Fruit fly (Drosophila melanogaster) whole organism, embryonic: ENCODE measurements around the gene CG10866.

Experiments used
- B-H2 ChIP-seq: fragments of 200-800 bp; sonication (Bioruptor generic); optimal IDR thresholded peaks from 2 replicates; lab custom pipeline; 2018; ENCODE audit warnings: missing biosample characterization, mild to moderate bottlenecking, missing genetic modification characterization
- CG15269 ChIP-seq: fragments of 200-800 bp; sonication (Bioruptor generic); optimal IDR thresholded peaks from 2 replicates; lab custom pipeline; 2018; ENCODE audit warnings: missing biosample characterization, mild to moderate bottlenecking, missing genetic modification characterization, moderate library complexity
- CG15479 ChIP-seq: fragments of 200-800 bp; sonication (Bioruptor generic); optimal IDR thresholded peaks from 3 replicates; lab custom pipeline; 2019; ENCODE audit warnings: missing biosample characterization, mild to moderate bottlenecking, missing genetic modification characterization, moderate library complexity
- CG1647 ChIP-seq: fragments of 200-800 bp; sonication (Bioruptor generic); optimal IDR thresholded peaks from 3 replicates; lab custom pipeline; 2016; ENCODE audit warnings: missing biosample characterization, missing genetic modification characterization
- CG16813 ChIP-seq: fragments of 200-800 bp; sonication (Bioruptor generic); IDR thresholded peaks from 3 replicates; pipeline ENCODE4 v1.3.6; 2022; ENCODE audit warnings: missing biosample characterization, missing genetic modification characterization; ENCODE audit not compliant: partially characterized antibody
- CG16815 ChIP-seq: fragments of 200-800 bp; sonication (Bioruptor generic); optimal IDR thresholded peaks from 3 replicates; lab custom pipeline; 2017; ENCODE audit warnings: missing biosample characterization, mild to moderate bottlenecking, missing genetic modification characterization
- CG17328 ChIP-seq: fragments of 200-800 bp; sonication (Bioruptor generic); IDR thresholded peaks from 2 replicates; pipeline ENCODE4 v1.3.6; 2022; ENCODE audit warnings: missing biosample characterization, missing genetic modification characterization
- CG17361 ChIP-seq: fragments of 200-800 bp; sonication (Bioruptor generic); IDR thresholded peaks from 3 replicates; pipeline ENCODE4 v1.3.6; 2022; ENCODE audit warnings: missing biosample characterization, missing genetic modification characterization
- CG18262 ChIP-seq: fragments of 200-800 bp; optimal IDR thresholded peaks from 3 replicates; lab custom pipeline; 2019; ENCODE audit warnings: missing biosample characterization, mild to moderate bottlenecking, missing genetic modification characterization, moderate library complexity
- CG30020 ChIP-seq: fragments of 200-800 bp; optimal IDR thresholded peaks from 2 replicates; lab custom pipeline; 2019; ENCODE audit warnings: missing biosample characterization, mild to moderate bottlenecking, missing genetic modification characterization, moderate library complexity
- CG32772 ChIP-seq: fragments of 200-800 bp; sonication (Bioruptor generic); IDR thresholded peaks from 2 replicates; pipeline ENCODE4 v1.3.6; 2022; ENCODE audit warnings: missing biosample characterization, missing genetic modification characterization
- CG4424 ChIP-seq: fragments of 200-800 bp; sonication (Bioruptor generic); optimal IDR thresholded peaks from 3 replicates; lab custom pipeline; 2016; ENCODE audit warnings: missing biosample characterization, missing genetic modification characterization
- CG4820 ChIP-seq: fragments of 200-800 bp; sonication (Bioruptor generic); optimal IDR thresholded peaks from 3 replicates; lab custom pipeline; 2016; ENCODE audit warnings: missing biosample characterization, missing genetic modification characterization
- CG6683 ChIP-seq: fragments of 200-800 bp; sonication (Bioruptor generic); optimal IDR thresholded peaks from 2 replicates; lab custom pipeline; 2017; ENCODE audit warnings: missing biosample characterization, mild to moderate bottlenecking, missing genetic modification characterization, missing genetic modification reagents
- CG7357 ChIP-seq: fragments of 200-800 bp; sonication (Bioruptor generic); IDR thresholded peaks from 3 replicates; pipeline ENCODE4 v1.3.6; 2022; ENCODE audit warnings: missing biosample characterization, missing genetic modification characterization
- CG8388 ChIP-seq: fragments of 200-800 bp; sonication (Bioruptor generic); optimal IDR thresholded peaks from 2 replicates; lab custom pipeline; 2019; ENCODE audit warnings: missing biosample characterization, mild to moderate bottlenecking, missing genetic modification characterization, moderate library complexity
- CG9932 ChIP-seq: fragments of 200-800 bp; sonication (Bioruptor generic); IDR thresholded peaks from 2 replicates; pipeline ENCODE4 v1.3.6; 2022; ENCODE audit warnings: missing biosample characterization, missing genetic modification characterization
- Dll ChIP-seq: fragments of 200-800 bp; sonication (Bioruptor generic); IDR thresholded peaks from 4 replicates; pipeline ENCODE4 v1.3.6; 2022; ENCODE audit warnings: missing biosample characterization, missing genetic modification characterization; ENCODE audit not compliant: partially characterized antibody
- Hr39 ChIP-seq: fragments of >200 bp; optimal IDR thresholded peaks from 2 replicates; lab custom pipeline; 2017
- Hr51 ChIP-seq, 2 experiments: fragments of 200-800 bp; sonication (Bioruptor generic); optimal IDR thresholded peaks; 2 replicates in 1 of 2; 3 replicates in 1 of 2; lab custom pipeline; 2016 to 2018; ENCODE audit warnings: missing biosample characterization in 2 of 2, missing genetic modification characterization in 2 of 2, mild to moderate bottlenecking in 1 of 2, moderate library complexity in 1 of 2
- MBD-R2 ChIP-seq: fragments of 200-800 bp; sonication (Bioruptor generic); IDR thresholded peaks from 2 replicates; pipeline ENCODE4 v1.3.6; 2022; ENCODE audit warnings: missing biosample characterization, missing genetic modification characterization
- Myb ChIP-seq: fragments of 200-800 bp; sonication (Bioruptor generic); optimal IDR thresholded peaks from 2 replicates; lab custom pipeline; 2016; ENCODE audit warnings: missing biosample characterization, missing genetic modification characterization
- Sox102F ChIP-seq: fragments of 200-800 bp; sonication (Bioruptor generic); optimal IDR thresholded peaks from 2 replicates; lab custom pipeline; 2018; ENCODE audit warnings: missing biosample characterization, mild to moderate bottlenecking, missing genetic modification characterization, moderate library complexity
- Stat92E ChIP-seq, 3 experiments: fragments of >200 bp in 2 of 3; fragments of 200-800 bp in 1 of 3; sonication (Bioruptor generic) in 1 of 3; optimal IDR thresholded peaks; 2 replicates each; lab custom pipeline; 2017 to 2019; ENCODE audit warnings: missing biosample characterization in 3 of 3, missing genetic modification characterization in 3 of 3, mild to moderate bottlenecking in 1 of 3, moderate library complexity in 1 of 3
- YL-1 ChIP-seq: fragments of 200-800 bp; sonication (Bioruptor generic); optimal IDR thresholded peaks from 3 replicates; lab custom pipeline; 2017; ENCODE audit warnings: missing biosample characterization, mild to moderate bottlenecking, missing genetic modification characterization
- ac ChIP-seq: fragments of 200-800 bp; sonication (Bioruptor generic); optimal IDR thresholded peaks from 3 replicates; lab custom pipeline; 2017; ENCODE audit warnings: missing biosample characterization, mild to moderate bottlenecking, missing genetic modification characterization
- bigmax ChIP-seq: fragments of 200-800 bp; sonication (Bioruptor generic); optimal IDR thresholded peaks from 2 replicates; lab custom pipeline; 2018; ENCODE audit warnings: missing biosample characterization, mild to moderate bottlenecking, missing genetic modification characterization
- br ChIP-seq: fragments of >200 bp; optimal IDR thresholded peaks from 2 replicates; lab custom pipeline; 2017
- caup ChIP-seq: fragments of 200-800 bp; sonication (Bioruptor generic); optimal IDR thresholded peaks from 3 replicates; lab custom pipeline; 2017; ENCODE audit warnings: missing biosample characterization, mild to moderate bottlenecking, missing genetic modification characterization, moderate library complexity; ENCODE audit not compliant: severe bottlenecking
- chm ChIP-seq: fragments of 200-800 bp; sonication (Bioruptor generic); IDR thresholded peaks from 2 replicates; pipeline ENCODE4 v1.3.6; 2022; ENCODE audit warnings: missing biosample characterization, missing genetic modification characterization
- crc ChIP-seq: fragments of 200-800 bp; sonication (Bioruptor generic); optimal IDR thresholded peaks from 2 replicates; lab custom pipeline; 2016; ENCODE audit warnings: missing biosample characterization, missing genetic modification characterization
- dm ChIP-seq: fragments of 200-800 bp; sonication (Bioruptor generic); optimal IDR thresholded peaks from 3 replicates; lab custom pipeline; 2016; ENCODE audit warnings: missing biosample characterization, missing genetic modification characterization
- dmrt11E ChIP-seq: fragments of 200-800 bp; sonication (Bioruptor generic); optimal IDR thresholded peaks from 3 replicates; lab custom pipeline; 2018; ENCODE audit warnings: missing biosample characterization, mild to moderate bottlenecking, missing genetic modification characterization, moderate library complexity
- dmrt99B ChIP-seq: fragments of 200-800 bp; sonication (Bioruptor generic); optimal IDR thresholded peaks from 2 replicates; lab custom pipeline; 2018; ENCODE audit warnings: missing biosample characterization, mild to moderate bottlenecking, missing genetic modification characterization, moderate library complexity
- gro ChIP-seq: fragments of 200-800 bp; sonication (Bioruptor generic); optimal IDR thresholded peaks from 2 replicates; lab custom pipeline; 2016; ENCODE audit warnings: missing biosample characterization, missing genetic modification characterization
- gsb ChIP-seq: fragments of 200-800 bp; sonication (Bioruptor generic); IDR thresholded peaks from 2 replicates; pipeline ENCODE4 v1.3.6; 2022; ENCODE audit warnings: missing biosample characterization, missing genetic modification characterization
- gt ChIP-seq: fragments of 200-800 bp; sonication (Bioruptor generic); IDR thresholded peaks from 2 replicates; pipeline ENCODE4 v1.3.6; 2022; ENCODE audit warnings: missing biosample characterization, missing genetic modification characterization
- hkb ChIP-seq, 2 experiments: fragments of 200-800 bp in 1 of 2; fragments of >200 bp in 1 of 2; sonication (Bioruptor generic) in 1 of 2; IDR thresholded peaks in 1 of 2; optimal IDR thresholded peaks in 1 of 2; 2 replicates each; pipeline versions ENCODE4 v1.3.6 to Lab custom; 2017 to 2022; ENCODE audit warnings: missing biosample characterization in 1 of 2, missing genetic modification characterization in 1 of 2
- maf-S ChIP-seq: fragments of 200-800 bp; sonication (Bioruptor generic); optimal IDR thresholded peaks from 2 replicates; lab custom pipeline; 2016; ENCODE audit warnings: missing biosample characterization, missing genetic modification characterization
- nerfin-1 ChIP-seq: fragments of 200-800 bp; sonication (Bioruptor generic); optimal IDR thresholded peaks from 3 replicates; lab custom pipeline; 2019; ENCODE audit warnings: missing biosample characterization, mild to moderate bottlenecking, missing genetic modification characterization, moderate library complexity
- p53 ChIP-seq: fragments of 200-800 bp; sonication (Bioruptor generic); optimal IDR thresholded peaks from 2 replicates; lab custom pipeline; 2016; ENCODE audit warnings: missing biosample characterization, missing genetic modification characterization
- pan ChIP-seq, 4 experiments: fragments of >200 bp in 3 of 4; fragments of 200-800 bp in 1 of 4; sonication (Bioruptor generic) in 1 of 4; optimal IDR thresholded peaks in 3 of 4; IDR thresholded peaks in 1 of 4; 2 replicates each; pipeline versions ENCODE4 v1.3.6 to Lab custom; 2017 to 2022; ENCODE audit warnings: missing biosample characterization in 2 of 4, missing genetic modification characterization in 2 of 4, mixed read lengths in 1 of 4
- rib ChIP-seq: fragments of 200-800 bp; sonication (Bioruptor generic); IDR thresholded peaks from 2 replicates; pipeline ENCODE4 v1.3.6; 2022; ENCODE audit warnings: missing biosample characterization, missing genetic modification characterization
- shn ChIP-seq: fragments of 200-800 bp; sonication (Bioruptor generic); optimal IDR thresholded peaks from 3 replicates; lab custom pipeline; 2016; ENCODE audit warnings: missing biosample characterization, missing genetic modification characterization
- so ChIP-seq: fragments of 200-800 bp; sonication (Bioruptor generic); IDR thresholded peaks from 3 replicates; pipeline ENCODE4 v1.3.6; 2022; ENCODE audit warnings: missing biosample characterization, missing genetic modification characterization
- sob ChIP-seq: fragments of 200-800 bp; sonication (Bioruptor generic); IDR thresholded peaks from 2 replicates; pipeline ENCODE4 v1.3.6; 2022; ENCODE audit warnings: missing biosample characterization, missing genetic modification characterization
- tio ChIP-seq: fragments of 200-800 bp; sonication (Bioruptor generic); optimal IDR thresholded peaks from 2 replicates; lab custom pipeline; 2017; ENCODE audit warnings: missing biosample characterization, missing genetic modification characterization, inconsistent platforms
- zf30C ChIP-seq: fragments of 200-800 bp; sonication (Bioruptor generic); optimal IDR thresholded peaks from 3 replicates; lab custom pipeline; 2018; ENCODE audit warnings: missing biosample characterization, mild to moderate bottlenecking, missing genetic modification characterization

CG10866 gene

dm6 chr3L:3928205-3928942, 9.4 kb downstream of the CG10866 start (continued):
- TF ChIP-seq MBD-R2 (GFP tag; lab: Robert Waterston, UW): peak; percentile 83; the same call in 1 of the 2 replicates
- TF ChIP-seq B-H2 (GFP tag; lab: Kevin White, UChicago): peak; percentile 95
- TF ChIP-seq CG8388 (GFP tag; lab: Kevin White, UChicago): peak; percentile 56
- TF ChIP-seq dm (GFP tag; lab: Kevin White, UChicago): peak; percentile 63
- peak; percentile 74 for TF ChIP-seq CG16815 (GFP tag; lab: Kevin White, UChicago)
- peak; percentile 81 for TF ChIP-seq gsb (GFP tag; lab: Robert Waterston, UW)
- no peak for TF ChIP-seq CG16813 (GFP tag; lab: Robert Waterston, UW)
- TF ChIP-seq maf-S: peak; percentile 85
- peak; percentile 56 for TF ChIP-seq gt
- TF ChIP-seq Hr39 (lab: Kevin White, UChicago): no peak
- peak; percentile 70; the same call in 2 of the 3 replicates for TF ChIP-seq CG17361 (GFP tag; lab: Robert Waterston, UW)
- TF ChIP-seq p53 (GFP tag; lab: Kevin White, UChicago): peak; percentile 18
- peak; percentile 77 for TF ChIP-seq CG6683 (GFP tag; lab: Kevin White, UChicago)
- peak; percentile 81 for TF ChIP-seq so (GFP tag; lab: Robert Waterston, UW)
- peak; percentile 72 for TF ChIP-seq CG4820 (GFP tag; lab: Kevin White, UChicago)
- TF ChIP-seq YL-1 (GFP tag; lab: Kevin White, UChicago): peak; percentile 5
- TF ChIP-seq gro (GFP tag; lab: Kevin White, UChicago): peak; percentile 93
- TF ChIP-seq CG15479: peak; percentile 22
- no peak for TF ChIP-seq br (lab: Kevin White, UChicago)
- TF ChIP-seq Dll (GFP tag; lab: Robert Waterston, UW): no peak
- no peak for TF ChIP-seq ac (GFP tag; lab: Kevin White, UChicago)
- peak; percentile 62 for TF ChIP-seq nerfin-1 (tag; lab: Kevin White, UChicago)
- no peak for TF ChIP-seq pan (optimal IDR thresholded peaks at IDR 0.05; lab: Kevin White, UChicago)
- peak in 1 of 2 experiments; percentile 89 for TF ChIP-seq pan (GFP tag; optimal IDR thresholded peaks at IDR 0.05 in 1 of 2, IDR thresholded peaks at IDR 0.05 in 1 of 2)
- peak; percentile 94 for TF ChIP-seq rib (GFP tag; lab: Robert Waterston, UW)
- TF ChIP-seq tio (GFP tag; lab: Kevin White, UChicago): peak; percentile 79
- TF ChIP-seq shn (GFP tag; lab: Kevin White, UChicago): peak; percentile 55
- peak; percentile 73 for TF ChIP-seq Myb (GFP tag; lab: Kevin White, UChicago)
- TF ChIP-seq CG4424: peak; percentile 63
- peak; percentile 93 for TF ChIP-seq sob (GFP tag; lab: Robert Waterston, UW)
- TF ChIP-seq dmrt11E (tag; lab: Kevin White, UChicago): no peak
- TF ChIP-seq CG9932: peak; percentile 90
- peak; percentile 82 for TF ChIP-seq CG1647 (GFP tag; lab: Kevin White, UChicago)
- peak; percentile 81 for TF ChIP-seq chm (GFP tag; lab: Robert Waterston, UW)
- no peak for TF ChIP-seq Stat92E (GFP tag; optimal IDR thresholded peaks at IDR 0.05; lab: Kevin White, UChicago)
- TF ChIP-seq CG32772: peak; percentile 78
- TF ChIP-seq CG30020 (tag; lab: Kevin White, UChicago): no peak
- TF ChIP-seq CG18262 (tag; lab: Kevin White, UChicago): no peak
- peak; percentile 93 for TF ChIP-seq CG15269 (tag; lab: Kevin White, UChicago)
- peak; percentile 84 for TF ChIP-seq CG17328
- TF ChIP-seq bigmax: no peak
- peak; percentile 85 for TF ChIP-seq dmrt99B (tag; lab: Kevin White, UChicago)
- no peak for TF ChIP-seq hkb (optimal IDR thresholded peaks at IDR 0.05; lab: Kevin White, UChicago)
- TF ChIP-seq hkb (GFP tag; IDR thresholded peaks at IDR 0.05; lab: Robert Waterston, UW): peak; percentile 93
- peak; percentile 76 to 86 for TF ChIP-seq Hr51 (GFP tag; optimal IDR thresholded peaks at IDR 0.05; lab: Kevin White, UChicago)
- peak; percentile 87 for TF ChIP-seq Sox102F
- peak; percentile 80 for TF ChIP-seq zf30C
- TF ChIP-seq crc (GFP tag; lab: Kevin White, UChicago): peak; percentile 82
- peak; percentile 66 for TF ChIP-seq CG7357 (GFP tag; lab: Robert Waterston, UW)
- peak; percentile 93 for TF ChIP-seq caup (GFP tag; lab: Kevin White, UChicago)
